Fruit fly (Drosophila melanogaster) whole organism, embryonic: ENCODE measurements around the gene CG12301.

Experiments
- CG10979 ChIP-seq: fragments of 200-800 bp; sonication (Bioruptor generic); optimal IDR thresholded peaks from 2 replicates; lab custom pipeline; 2018; ENCODE audit warnings: missing biosample characterization, mild to moderate bottlenecking, missing genetic modification characterization, moderate library complexity
- CG11456 ChIP-seq: fragments of 200-800 bp; sonication (Bioruptor generic); IDR thresholded peaks from 3 replicates; pipeline ENCODE4 v1.3.6; 2022; ENCODE audit warnings: missing biosample characterization, missing genetic modification characterization
- CG11560 ChIP-seq: fragments of 200-800 bp; sonication (Bioruptor generic); IDR thresholded peaks from 3 replicates; pipeline ENCODE4 v1.3.6; 2022; ENCODE audit warnings: missing biosample characterization, missing genetic modification characterization
- CG12071 ChIP-seq: fragments of 200-800 bp; sonication (Bioruptor generic); optimal IDR thresholded peaks from 3 replicates; lab custom pipeline; 2018; ENCODE audit warnings: missing biosample characterization, mild to moderate bottlenecking, missing genetic modification characterization
- CG1233 ChIP-seq: fragments of 200-800 bp; sonication (Bioruptor generic); optimal IDR thresholded peaks from 4 replicates; lab custom pipeline; 2018; ENCODE audit warnings: missing biosample characterization, mild to moderate bottlenecking, missing genetic modification characterization
- CG12391 ChIP-seq: fragments of 200-800 bp; sonication (Bioruptor generic); optimal IDR thresholded peaks from 3 replicates; lab custom pipeline; 2018; ENCODE audit warnings: missing biosample characterization, mild to moderate bottlenecking, missing genetic modification characterization, moderate library complexity
- CG13123 ChIP-seq: fragments of 200-800 bp; sonication (Bioruptor generic); optimal IDR thresholded peaks from 2 replicates; lab custom pipeline; 2016; ENCODE audit warnings: missing biosample characterization, missing genetic modification characterization
- CG13296 ChIP-seq: fragments of 200-800 bp; sonication (Bioruptor generic); optimal IDR thresholded peaks from 3 replicates; lab custom pipeline; 2018; ENCODE audit warnings: missing biosample characterization, mild to moderate bottlenecking, missing genetic modification characterization
- CG14050 ChIP-seq: fragments of 200-800 bp; sonication (Bioruptor generic); IDR thresholded peaks from 3 replicates; pipeline ENCODE4 v1.3.6; 2022; ENCODE audit warnings: missing biosample characterization, missing genetic modification characterization
- CG15601 ChIP-seq: fragments of 200-800 bp; sonication (Bioruptor generic); optimal IDR thresholded peaks from 3 replicates; lab custom pipeline; 2019; ENCODE audit warnings: missing biosample characterization, mild to moderate bottlenecking, missing genetic modification characterization, moderate library complexity
- CG17361 ChIP-seq: fragments of 200-800 bp; sonication (Bioruptor generic); IDR thresholded peaks from 3 replicates; pipeline ENCODE4 v1.3.6; 2022; ENCODE audit warnings: missing biosample characterization, missing genetic modification characterization
- CG2712 ChIP-seq: fragments of 200-800 bp; optimal IDR thresholded peaks from 3 replicates; lab custom pipeline; 2019; ENCODE audit warnings: missing biosample characterization, mild to moderate bottlenecking, missing genetic modification characterization, moderate library complexity
- CG6175 ChIP-seq: fragments of 200-800 bp; sonication (Bioruptor generic); IDR thresholded peaks from 3 replicates; pipeline ENCODE4 v1.3.6; 2022; ENCODE audit warnings: missing biosample characterization, missing genetic modification characterization
- CG6683 ChIP-seq: fragments of 200-800 bp; sonication (Bioruptor generic); optimal IDR thresholded peaks from 2 replicates; lab custom pipeline; 2017; ENCODE audit warnings: missing biosample characterization, mild to moderate bottlenecking, missing genetic modification characterization, missing genetic modification reagents
- CG6689 ChIP-seq: fragments of 200-800 bp; sonication (Bioruptor generic); IDR thresholded peaks from 2 replicates; pipeline ENCODE4 v1.3.6; 2022; ENCODE audit warnings: missing biosample characterization, missing genetic modification characterization
- CG7987 ChIP-seq: fragments of 200-800 bp; sonication (Bioruptor generic); optimal IDR thresholded peaks from 2 replicates; lab custom pipeline; 2018; ENCODE audit warnings: missing biosample characterization, mild to moderate bottlenecking, missing genetic modification characterization, moderate library complexity
- D ChIP-seq, 2 experiments: fragments of 200-800 bp in 1 of 2; fragments of >200 bp in 1 of 2; sonication (Bioruptor generic) in 1 of 2; optimal IDR thresholded peaks; 2 replicates in 1 of 2; 3 replicates in 1 of 2; lab custom pipeline; 2017; ENCODE audit warnings: mild to moderate bottlenecking in 1 of 2, missing biosample characterization in 1 of 2, missing genetic modification characterization in 1 of 2, missing genetic modification reagents in 1 of 2
- Dip3 ChIP-seq: fragments of 200-800 bp; sonication (Bioruptor generic); optimal IDR thresholded peaks from 3 replicates; lab custom pipeline; 2016; ENCODE audit warnings: missing biosample characterization, missing genetic modification characterization
- Doc2 ChIP-seq: fragments of 200-800 bp; sonication (Bioruptor generic); IDR thresholded peaks from 2 replicates; pipeline ENCODE4 v1.3.6; 2022; ENCODE audit warnings: missing biosample characterization, missing genetic modification characterization
- Drgx ChIP-seq: fragments of 200-800 bp; sonication (Bioruptor generic); IDR thresholded peaks from 2 replicates; pipeline ENCODE4 v1.3.6; 2022; ENCODE audit warnings: missing biosample characterization, missing genetic modification characterization
- Kr ChIP-seq: fragments of 200-800 bp; sonication (Bioruptor generic); optimal IDR thresholded peaks from 2 replicates; lab custom pipeline; 2017; ENCODE audit warnings: missing biosample characterization, mild to moderate bottlenecking, missing genetic modification characterization
- Lim3 ChIP-seq: fragments of 200-800 bp; sonication (Bioruptor generic); IDR thresholded peaks from 2 replicates; pipeline ENCODE4 v1.3.6; 2022; ENCODE audit warnings: missing biosample characterization, missing genetic modification characterization
- MBD-R2 ChIP-seq: fragments of 200-800 bp; sonication (Bioruptor generic); IDR thresholded peaks from 2 replicates; pipeline ENCODE4 v1.3.6; 2022; ENCODE audit warnings: missing biosample characterization, missing genetic modification characterization
- MESR4 ChIP-seq: fragments of 200-800 bp; sonication (Bioruptor generic); optimal IDR thresholded peaks from 2 replicates; lab custom pipeline; 2018; ENCODE audit warnings: missing biosample characterization, mild to moderate bottlenecking, missing genetic modification characterization, moderate library complexity
- Max ChIP-seq: fragments of 200-800 bp; sonication (Bioruptor generic); optimal IDR thresholded peaks from 2 replicates; lab custom pipeline; 2016; ENCODE audit warnings: missing biosample characterization, mild to moderate bottlenecking, missing genetic modification characterization
- Neu2 ChIP-seq: fragments of 200-800 bp; sonication (Bioruptor generic); optimal IDR thresholded peaks from 3 replicates; lab custom pipeline; 2016; ENCODE audit warnings: missing biosample characterization, missing genetic modification characterization, borderline replicate concordance
- ash1 ChIP-seq: fragments of 200-800 bp; sonication (Bioruptor generic); optimal IDR thresholded peaks from 2 replicates; lab custom pipeline; 2018; ENCODE audit warnings: missing biosample characterization, mild to moderate bottlenecking, missing genetic modification characterization
- bigmax ChIP-seq: fragments of 200-800 bp; sonication (Bioruptor generic); optimal IDR thresholded peaks from 2 replicates; lab custom pipeline; 2018; ENCODE audit warnings: missing biosample characterization, mild to moderate bottlenecking, missing genetic modification characterization
- bowl ChIP-seq: fragments of 200-800 bp; sonication (Bioruptor generic); IDR thresholded peaks from 2 replicates; pipeline ENCODE4 v1.3.6; 2022; ENCODE audit warnings: missing biosample characterization, missing genetic modification characterization
- br ChIP-seq: fragments of >200 bp; optimal IDR thresholded peaks from 2 replicates; lab custom pipeline; 2017
- bsh ChIP-seq, 2 experiments: fragments of 200-800 bp; sonication (Bioruptor generic); optimal IDR thresholded peaks; 2 replicates each; lab custom pipeline; 2017 to 2018; ENCODE audit warnings: mild to moderate bottlenecking in 2 of 2, missing biosample characterization in 2 of 2, missing genetic modification characterization in 2 of 2, moderate library complexity in 1 of 2
- chinmo ChIP-seq: fragments of 200-800 bp; sonication (Bioruptor generic); IDR thresholded peaks from 4 replicates; pipeline ENCODE4 v1.3.6; 2022; ENCODE audit warnings: missing biosample characterization, missing genetic modification characterization; ENCODE audit not compliant: partially characterized antibody
- corto ChIP-seq: fragments of 200-800 bp; sonication (Bioruptor generic); optimal IDR thresholded peaks from 2 replicates; lab custom pipeline; 2016; ENCODE audit warnings: missing biosample characterization, mild to moderate bottlenecking, missing genetic modification characterization, moderate library complexity
- gfzf ChIP-seq: fragments of 200-800 bp; sonication (Bioruptor generic); optimal IDR thresholded peaks from 2 replicates; lab custom pipeline; 2016; ENCODE audit warnings: missing biosample characterization, mild to moderate bottlenecking, missing genetic modification characterization, moderate library complexity
- grau ChIP-seq: fragments of 200-800 bp; optimal IDR thresholded peaks from 3 replicates; lab custom pipeline; 2019; ENCODE audit warnings: missing biosample characterization, mild to moderate bottlenecking, missing genetic modification characterization, moderate library complexity
- gsb ChIP-seq: fragments of 200-800 bp; sonication (Bioruptor generic); IDR thresholded peaks from 2 replicates; pipeline ENCODE4 v1.3.6; 2022; ENCODE audit warnings: missing biosample characterization, missing genetic modification characterization
- ind ChIP-seq: fragments of 200-800 bp; sonication (Bioruptor generic); optimal IDR thresholded peaks from 3 replicates; lab custom pipeline; 2016; ENCODE audit warnings: missing biosample characterization, missing genetic modification characterization
- jumu ChIP-seq: fragments of 200-800 bp; sonication (Bioruptor generic); optimal IDR thresholded peaks from 3 replicates; lab custom pipeline; 2016; ENCODE audit warnings: missing biosample characterization, missing genetic modification characterization
- klu ChIP-seq: fragments of 200-800 bp; sonication (Bioruptor generic); IDR thresholded peaks from 2 replicates; pipeline ENCODE4 v1.3.6; 2022; ENCODE audit warnings: missing biosample characterization, missing genetic modification characterization
- lab ChIP-seq: fragments of 200-800 bp; sonication (Bioruptor generic); optimal IDR thresholded peaks from 3 replicates; lab custom pipeline; 2017; ENCODE audit warnings: missing biosample characterization, missing genetic modification characterization, mild to moderate bottlenecking, moderate library complexity, missing genetic modification reagents
- luna ChIP-seq: fragments of 200-800 bp; sonication (Bioruptor generic); optimal IDR thresholded peaks from 2 replicates; lab custom pipeline; 2016; ENCODE audit warnings: missing biosample characterization, missing genetic modification characterization
- nmo ChIP-seq: fragments of 200-800 bp; sonication (Bioruptor generic); optimal IDR thresholded peaks from 2 replicates; lab custom pipeline; 2018; ENCODE audit warnings: missing biosample characterization, mild to moderate bottlenecking, missing genetic modification characterization, moderate library complexity
- pan ChIP-seq, 4 experiments: fragments of >200 bp in 3 of 4; fragments of 200-800 bp in 1 of 4; sonication (Bioruptor generic) in 1 of 4; optimal IDR thresholded peaks in 3 of 4; IDR thresholded peaks in 1 of 4; 2 replicates each; pipeline versions ENCODE4 v1.3.6 to Lab custom; 2017 to 2022; ENCODE audit warnings: missing biosample characterization in 2 of 4, missing genetic modification characterization in 2 of 4, mixed read lengths in 1 of 4
- pfk ChIP-seq: fragments of 200-800 bp; sonication (Bioruptor generic); optimal IDR thresholded peaks from 2 replicates; lab custom pipeline; 2018; ENCODE audit warnings: missing biosample characterization, mild to moderate bottlenecking, missing genetic modification characterization, moderate library complexity
- pzg ChIP-seq: fragments of 200-800 bp; sonication (Bioruptor generic); optimal IDR thresholded peaks from 3 replicates; lab custom pipeline; 2018; ENCODE audit warnings: missing biosample characterization, mild to moderate bottlenecking, missing genetic modification characterization, moderate library complexity
- row ChIP-seq: fragments of 200-800 bp; sonication (Bioruptor generic); IDR thresholded peaks from 3 replicates; pipeline ENCODE4 v1.3.6; 2022; ENCODE audit warnings: missing biosample characterization, missing genetic modification characterization
- sisA ChIP-seq: fragments of 200-800 bp; sonication (Bioruptor generic); IDR thresholded peaks from 2 replicates; pipeline ENCODE4 v1.3.6; 2022; ENCODE audit warnings: missing biosample characterization, missing genetic modification characterization
- tna ChIP-seq: fragments of 200-800 bp; sonication (Bioruptor generic); IDR thresholded peaks from 2 replicates; pipeline ENCODE4 v1.3.6; 2022; ENCODE audit warnings: missing biosample characterization, missing genetic modification characterization; ENCODE audit not compliant: partially characterized antibody
- wdn ChIP-seq: fragments of 200-800 bp; sonication (Bioruptor generic); IDR thresholded peaks from 2 replicates; pipeline ENCODE4 v1.3.6; 2022; ENCODE audit warnings: missing biosample characterization, missing genetic modification characterization

The CG12301 gene

dm6 chr3L:15565829-15566433, 14.7 kb upstream of the CG12301 start, which contains the start of gene dop (continued):
- TF ChIP-seq CG12391 (tag; lab: Kevin White, UChicago) (peak; percentile 45), corto (GFP tag; lab: Kevin White, UChicago) (peak; percentile 49), Lim3 (GFP tag; lab: Robert Waterston, UW) (no peak), CG15601 (tag; lab: Kevin White, UChicago) (no peak), CG12071 (GFP tag; lab: Kevin White, UChicago) (no peak), CG2712 (tag; lab: Kevin White, UChicago) (no peak), luna (GFP tag; lab: Kevin White, UChicago) (no peak), chinmo (GFP tag; lab: Robert Waterston, UW) (0 out of 4 replicates have a peak, but pooled peaks have one; percentile 25), Neu2 (GFP tag; lab: Kevin White, UChicago) (no peak), row (GFP tag; lab: Robert Waterston, UW) (peak; percentile 58; the same call in 2 of the 3 replicates), ash1 (GFP tag; lab: Kevin White, UChicago) (no peak), bowl (GFP tag; lab: Robert Waterston, UW) (no peak), klu (no peak; the same call in 1 of the 2 replicates), lab (GFP tag; lab: Kevin White, UChicago) (no peak), nmo (GFP tag; lab: Kevin White, UChicago) (peak; percentile 30), CG6683 (GFP tag; lab: Kevin White, UChicago) (no peak), gfzf (GFP tag; lab: Kevin White, UChicago) (peak; percentile 72), Kr (no peak), gsb (no peak), pfk (GFP tag; lab: Kevin White, UChicago) (no peak), MESR4 (GFP tag; lab: Kevin White, UChicago) (peak; percentile 84), CG1233 (no peak), wdn (GFP tag; lab: Robert Waterston, UW) (no peak), Drgx (GFP tag; lab: Robert Waterston, UW) (no peak), CG6689 (GFP tag; lab: Robert Waterston, UW) (no peak), CG11456 (no peak), CG11560 (tag; lab: Robert Waterston, UW) (no peak), CG10979 (tag; lab: Kevin White, UChicago) (no peak), CG6175 (GFP tag; lab: Robert Waterston, UW) (no peak), tna (GFP tag; lab: Robert Waterston, UW) (no peak), CG14050 (no peak), pan (optimal IDR thresholded peaks at IDR 0.05; lab: Kevin White, UChicago) (no peak), pan (GFP tag; optimal IDR thresholded peaks at IDR 0.05 in 1 of 2, IDR thresholded peaks at IDR 0.05 in 1 of 2) (no peak), ind (GFP tag; lab: Kevin White, UChicago) (peak; percentile 12), bsh (GFP tag; optimal IDR thresholded peaks at IDR 0.05; lab: Kevin White, UChicago) (no peak), CG13296 (GFP tag; lab: Kevin White, UChicago) (no peak), jumu (GFP tag; lab: Kevin White, UChicago) (peak; percentile 26), sisA (GFP tag; lab: Robert Waterston, UW) (no peak), br (no peak), MBD-R2 (GFP tag; lab: Robert Waterston, UW) (peak; percentile 24; the same call in 1 of the 2 replicates), pzg (GFP tag; lab: Kevin White, UChicago) (peak; percentile 80), D (optimal IDR thresholded peaks at IDR 0.05; lab: Kevin White, UChicago) (no peak), D (GFP tag; optimal IDR thresholded peaks at IDR 0.05; lab: Kevin White, UChicago) (no peak), Dip3 (GFP tag; lab: Kevin White, UChicago) (no peak), CG7987 (no peak), bigmax (GFP tag; lab: Kevin White, UChicago) (no peak), CG17361 (GFP tag; lab: Robert Waterston, UW) (no peak), Max (GFP tag; lab: Kevin White, UChicago) (no peak), grau (peak; percentile 2), CG13123 (GFP tag; lab: Kevin White, UChicago) (no peak), Doc2 (GFP tag; lab: Robert Waterston, UW) (no peak)
